Fruit fly (Drosophila melanogaster) whole organism, adult: Measurements from ENCODE around the gene pins.

Experiments
- CG11617 ChIP-seq: fragments of 200-800 bp; sonication (Bioruptor generic); optimal IDR thresholded peaks from 2 replicates; lab custom pipeline; 2017; ENCODE audit warnings: mild to moderate bottlenecking, missing biosample characterization, missing genetic modification reagents, missing genetic modification characterization
- CG12768 ChIP-seq: fragments of 200-800 bp; sonication (Bioruptor generic); optimal IDR thresholded peaks from 2 replicates; lab custom pipeline; 2017; ENCODE audit warnings: missing biosample characterization, missing genetic modification characterization, mild to moderate bottlenecking, moderate library complexity, missing genetic modification reagents
- CG14711 ChIP-seq: fragments of 200-800 bp; sonication (Bioruptor generic); optimal IDR thresholded peaks from 2 replicates; lab custom pipeline; 2018; ENCODE audit warnings: missing biosample characterization, mild to moderate bottlenecking, missing genetic modification characterization, moderate library complexity
- CG1620 ChIP-seq: fragments of 200-800 bp; sonication (Bioruptor generic); optimal IDR thresholded peaks from 2 replicates; lab custom pipeline; 2016; ENCODE audit warnings: missing biosample characterization, missing genetic modification characterization
- CG33017 ChIP-seq: fragments of 200-800 bp; sonication (Bioruptor generic); optimal IDR thresholded peaks from 2 replicates; lab custom pipeline; 2018; ENCODE audit warnings: missing biosample characterization, mild to moderate bottlenecking, missing genetic modification characterization, moderate library complexity
- CG5204 ChIP-seq: fragments of 200-800 bp; sonication (Bioruptor generic); optimal IDR thresholded peaks from 2 replicates; lab custom pipeline; 2016; ENCODE audit warnings: missing biosample characterization, missing genetic modification characterization
- CG7045 ChIP-seq: fragments of 200-800 bp; sonication (Bioruptor generic); optimal IDR thresholded peaks from 2 replicates; lab custom pipeline; 2017; ENCODE audit warnings: missing biosample characterization, mild to moderate bottlenecking, missing genetic modification characterization
- CG7101 ChIP-seq: fragments of 200-800 bp; sonication (Bioruptor generic); optimal IDR thresholded peaks from 2 replicates; lab custom pipeline; 2018; ENCODE audit warnings: missing biosample characterization, mild to moderate bottlenecking, missing genetic modification characterization, moderate library complexity
- Clk ChIP-seq: fragments of 200-800 bp; sonication (Bioruptor generic); optimal IDR thresholded peaks from 2 replicates; lab custom pipeline; 2017; ENCODE audit warnings: missing biosample characterization, missing genetic modification characterization
- Crg-1 ChIP-seq: fragments of 200-800 bp; sonication (Bioruptor generic); optimal IDR thresholded peaks from 2 replicates; lab custom pipeline; 2016; ENCODE audit warnings: missing biosample characterization, missing genetic modification characterization
- Hr96 ChIP-seq: fragments of 200-800 bp; sonication (Bioruptor generic); optimal IDR thresholded peaks from 2 replicates; lab custom pipeline; 2016; ENCODE audit warnings: missing biosample characterization, missing genetic modification characterization
- Mnt ChIP-seq: fragments of 200-800 bp; sonication (Bioruptor generic); optimal IDR thresholded peaks from 2 replicates; lab custom pipeline; 2016; ENCODE audit warnings: missing biosample characterization, mild to moderate bottlenecking, missing genetic modification characterization
- bab1 ChIP-seq: fragments of 200-800 bp; sonication (Bioruptor generic); optimal IDR thresholded peaks from 3 replicates; lab custom pipeline; 2019; ENCODE audit warnings: missing biosample characterization, mild to moderate bottlenecking, missing genetic modification characterization, moderate library complexity
- cic ChIP-seq: fragments of 200-800 bp; sonication (Bioruptor generic); optimal IDR thresholded peaks from 2 replicates; lab custom pipeline; 2017; ENCODE audit warnings: missing biosample characterization, mild to moderate bottlenecking, missing genetic modification characterization, moderate library complexity
- cnc ChIP-seq, 2 experiments: fragments of >200 bp; optimal IDR thresholded peaks; 2 replicates each; lab custom pipeline; 2017
- kay ChIP-seq: fragments of 200-800 bp; sonication (Bioruptor generic); peaks from one replicate; lab custom pipeline; 2016; ENCODE audit warnings: missing biosample characterization, missing genetic modification characterization, borderline replicate concordance
- ovo ChIP-seq: fragments of 200-800 bp; sonication (Bioruptor generic); optimal IDR thresholded peaks from 2 replicates; lab custom pipeline; 2016; ENCODE audit warnings: missing biosample characterization, missing genetic modification characterization
- pad ChIP-seq: fragments of 200-800 bp; sonication (Bioruptor generic); optimal IDR thresholded peaks from 3 replicates; lab custom pipeline; 2017; ENCODE audit warnings: missing biosample characterization, missing genetic modification characterization, mild to moderate bottlenecking, moderate library complexity, missing genetic modification reagents
- tj ChIP-seq: fragments of 200-800 bp; sonication (Bioruptor generic); optimal IDR thresholded peaks from 3 replicates; lab custom pipeline; 2017; ENCODE audit warnings: missing biosample characterization, mild to moderate bottlenecking, missing genetic modification characterization, moderate library complexity
- toe ChIP-seq: fragments of 200-800 bp; sonication (Bioruptor generic); optimal IDR thresholded peaks from 2 replicates; lab custom pipeline; 2016; ENCODE audit warnings: missing biosample characterization, missing genetic modification characterization

pins gene

DNA sequence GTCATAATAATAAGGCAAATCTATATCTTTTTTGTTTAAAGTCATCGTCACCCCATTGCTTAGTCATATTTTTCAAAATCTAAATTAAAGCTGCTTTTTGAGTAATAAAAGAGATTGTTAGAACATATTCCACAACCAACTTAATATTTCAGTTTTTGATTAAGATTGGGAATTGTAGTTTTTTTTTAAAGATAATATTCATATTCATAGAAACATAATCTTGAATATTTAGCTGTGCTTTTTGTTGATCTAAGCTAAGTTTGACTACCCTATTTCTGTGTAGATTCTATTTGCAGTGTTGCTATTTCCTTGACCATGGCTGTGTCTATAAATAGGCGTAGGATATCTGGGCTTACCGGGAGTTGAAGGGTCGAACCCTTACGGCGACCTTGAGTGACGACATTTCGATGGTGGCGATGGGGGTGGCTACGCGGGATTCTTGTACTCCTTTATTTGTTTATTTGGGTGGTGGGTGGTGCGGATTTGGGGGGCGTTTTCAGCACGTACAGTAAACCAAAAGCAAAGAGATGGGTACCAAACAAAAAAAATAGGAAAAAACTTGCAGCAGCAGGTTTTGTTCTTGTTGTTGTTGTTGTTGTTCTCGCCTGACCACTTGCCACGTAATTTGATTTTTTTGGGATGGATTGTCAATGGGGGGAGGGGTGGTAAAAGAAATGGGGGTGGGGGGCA lies 24.5 kb upstream of the pins start:
- no peak for TF ChIP-seq Mnt (GFP tag; lab: Kevin White, UChicago)

DNA sequence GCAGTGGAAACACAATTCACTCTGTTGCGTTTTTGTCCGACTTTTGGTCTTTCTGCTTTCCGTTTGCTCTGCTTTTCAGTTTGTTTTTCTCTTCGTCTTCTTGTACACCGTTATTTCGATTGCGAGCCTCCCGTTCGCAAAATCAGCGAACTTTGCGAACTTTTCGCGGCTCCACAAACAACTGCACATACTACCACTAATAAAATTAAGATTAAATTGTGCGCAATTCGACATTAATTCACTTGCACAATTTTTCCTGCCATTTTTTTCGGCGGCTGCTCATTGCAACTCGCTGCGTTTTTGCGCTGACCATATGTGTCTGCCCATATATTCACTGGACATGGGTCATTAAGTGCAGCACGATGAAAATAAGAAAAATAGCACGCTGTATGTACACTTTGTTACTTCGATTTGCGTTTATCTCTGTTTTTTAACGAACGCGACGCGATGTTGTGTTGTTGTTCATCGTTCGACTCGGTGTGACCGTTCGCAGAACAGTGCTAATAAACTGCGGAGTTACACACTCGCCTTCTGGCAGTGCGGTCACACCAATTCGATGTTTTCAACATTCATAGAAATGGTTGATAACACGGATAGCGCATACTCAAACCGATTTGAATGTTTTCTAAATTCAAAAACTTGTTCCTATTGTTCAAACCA lies 23.9 kb upstream of the pins start, which contains the start of gene Klp98A:
TSS of gene Klp98A (minus strand) at position 486 of the 660 bp plus-strand sequence.
- no peak for TF ChIP-seq Crg-1 (GFP tag; lab: Kevin White, UChicago)
- TF ChIP-seq CG5204, result no peak
- TF ChIP-seq CG1620 (GFP tag; lab: Kevin White, UChicago), result peak; percentile 0
- no peak for TF ChIP-seq CG7045 (GFP tag; lab: Kevin White, UChicago)
- no peak for TF ChIP-seq CG11617 (GFP tag; lab: Kevin White, UChicago)
- TF ChIP-seq bab1 (GFP tag; lab: Kevin White, UChicago), result peak; percentile 28
- TF ChIP-seq Mnt (GFP tag; lab: Kevin White, UChicago), result peak; percentile 39
- TF ChIP-seq cic (GFP tag; lab: Kevin White, UChicago), result peak; percentile 31
- TF ChIP-seq toe (GFP tag; lab: Kevin White, UChicago), result no peak
- peak; percentile 72 for TF ChIP-seq tj (GFP tag; lab: Kevin White, UChicago)
- TF ChIP-seq kay (GFP tag; lab: Kevin White, UChicago), result no peak
- no peak for TF ChIP-seq CG12768 (GFP tag; lab: Kevin White, UChicago)

DNA sequence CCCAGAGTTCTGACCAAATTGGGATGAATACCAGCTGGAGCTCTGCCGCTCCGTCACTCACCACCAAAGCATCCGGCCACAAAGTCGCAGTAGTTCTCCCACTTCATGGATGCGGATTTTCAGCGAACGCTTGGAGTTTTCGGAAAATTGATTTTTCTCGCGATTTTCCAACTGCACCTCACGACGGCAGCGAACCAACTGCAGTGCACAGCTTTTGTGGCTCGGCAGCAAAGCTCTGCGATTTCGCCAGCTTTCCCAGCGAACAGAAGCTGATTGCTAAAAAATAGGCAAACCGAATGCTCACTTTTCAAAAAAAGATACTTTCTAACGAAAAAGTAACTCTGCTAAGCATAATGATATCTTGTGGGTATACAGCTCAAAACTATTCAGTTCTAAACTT lies 21.5 kb upstream of the pins start, which contains the start of gene CG5646:
TSS of gene CG5646 (minus strand) at position 206 of the 400 bp plus-strand sequence.
- TF ChIP-seq pad (GFP tag; lab: Kevin White, UChicago) (peak; percentile 35), CG33017 (peak; percentile 58), CG11617 (GFP tag; lab: Kevin White, UChicago) (peak; percentile 55), tj (GFP tag; lab: Kevin White, UChicago) (peak; percentile 27), CG7045 (GFP tag; lab: Kevin White, UChicago) (peak; percentile 6), toe (GFP tag; lab: Kevin White, UChicago) (no peak), CG5204 (no peak), Clk (GFP tag; lab: Kevin White, UChicago) (peak; percentile 88), CG12768 (GFP tag; lab: Kevin White, UChicago) (peak; percentile 54), Hr96 (GFP tag; lab: Kevin White, UChicago) (no peak), Mnt (GFP tag; lab: Kevin White, UChicago) (peak; percentile 48), kay (GFP tag; lab: Kevin White, UChicago) (peak; percentile 97), bab1 (GFP tag; lab: Kevin White, UChicago) (peak; percentile 86), CG7101 (tag; lab: Kevin White, UChicago) (peak; percentile 32), cic (GFP tag; lab: Kevin White, UChicago) (peak; percentile 80), Crg-1 (GFP tag; lab: Kevin White, UChicago) (no peak), ovo (peak; percentile 23), CG1620 (GFP tag; lab: Kevin White, UChicago) (peak; percentile 5), CG14711 (tag; lab: Kevin White, UChicago) (no peak), cnc (optimal IDR thresholded peaks at IDR 0.05; lab: Kevin White, UChicago) (no peak)

DNA sequence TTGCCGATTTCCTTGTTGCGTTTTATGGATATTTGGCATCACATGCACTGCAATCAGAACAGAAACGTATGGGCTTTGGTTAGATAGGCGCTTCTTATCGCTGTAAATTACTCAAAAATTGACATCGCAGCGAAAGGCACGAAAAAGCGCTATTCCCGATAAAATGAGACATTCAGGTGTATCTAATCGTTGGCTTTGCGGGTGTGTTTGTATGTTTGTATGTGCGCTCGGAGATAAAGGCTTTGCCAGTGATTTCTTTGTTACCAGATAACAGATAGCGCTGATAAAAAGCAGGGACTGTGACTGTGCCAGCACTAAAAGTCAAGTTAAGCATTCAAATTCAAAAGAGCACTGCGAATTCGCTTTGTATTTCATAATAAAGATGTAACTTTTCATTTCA lies 14.1 kb upstream of the pins start:
- TF ChIP-seq Hr96 (GFP tag; lab: Kevin White, UChicago) (no peak), cnc (optimal IDR thresholded peaks at IDR 0.05; lab: Kevin White, UChicago) (no peak), toe (GFP tag; lab: Kevin White, UChicago) (no peak), kay (GFP tag; lab: Kevin White, UChicago) (peak; percentile 59)

DNA sequence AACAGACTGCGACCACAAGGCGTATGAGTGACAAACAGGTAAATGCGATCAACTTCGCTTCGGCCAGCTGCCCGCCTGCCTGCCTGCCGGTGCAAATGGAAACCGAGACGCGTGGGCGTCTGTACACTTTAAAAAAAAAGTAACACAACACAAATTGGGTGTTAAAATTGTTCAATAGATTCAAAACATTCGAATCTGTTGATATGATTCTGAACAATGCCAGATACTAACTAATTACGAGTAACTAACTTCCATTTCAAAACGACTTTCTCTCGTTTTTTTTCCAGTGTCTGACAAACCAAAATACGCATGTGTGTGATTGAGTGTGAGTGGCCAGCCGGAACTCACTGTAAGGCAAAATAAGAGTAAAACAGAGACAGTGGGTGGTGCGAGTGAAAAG lies 12.9 kb upstream of the pins start:
- peak; percentile 21 for TF ChIP-seq pad (GFP tag; lab: Kevin White, UChicago)
- TF ChIP-seq CG5204, result no peak
- no peak for TF ChIP-seq ovo
- peak; percentile 26 for TF ChIP-seq CG11617 (GFP tag; lab: Kevin White, UChicago)
- no peak for TF ChIP-seq Hr96 (GFP tag; lab: Kevin White, UChicago)
- TF ChIP-seq kay (GFP tag; lab: Kevin White, UChicago), result no peak
- no peak for TF ChIP-seq bab1 (GFP tag; lab: Kevin White, UChicago)
- peak; percentile 49 for TF ChIP-seq CG14711 (tag; lab: Kevin White, UChicago)
- TF ChIP-seq toe (GFP tag; lab: Kevin White, UChicago), result no peak
- TF ChIP-seq cic (GFP tag; lab: Kevin White, UChicago), result no peak
- peak; percentile 55 for TF ChIP-seq Clk (GFP tag; lab: Kevin White, UChicago)
- peak; percentile 20 for TF ChIP-seq tj (GFP tag; lab: Kevin White, UChicago)
- peak; percentile 34 for TF ChIP-seq CG33017
- peak; percentile 52 for TF ChIP-seq CG12768 (GFP tag; lab: Kevin White, UChicago)
- no peak for TF ChIP-seq cnc (optimal IDR thresholded peaks at IDR 0.05; lab: Kevin White, UChicago)
- TF ChIP-seq Mnt (GFP tag; lab: Kevin White, UChicago), result no peak
- TF ChIP-seq CG7045 (GFP tag; lab: Kevin White, UChicago), result peak; percentile 77
- TF ChIP-seq CG1620 (GFP tag; lab: Kevin White, UChicago), result no peak
- no peak for TF ChIP-seq Crg-1 (GFP tag; lab: Kevin White, UChicago)
- no peak for TF ChIP-seq CG7101 (tag; lab: Kevin White, UChicago)
